Worm (Caenorhabditis elegans) whole organism, young adult: ENCODE data around the gene hch-1.

Source experiments
- B0035.1 ChIP-seq: sonication (generic microtip); optimal IDR thresholded peaks from 2 replicates; lab custom pipeline; 2016; ENCODE audit warnings: missing genetic modification characterization, mild to moderate bottlenecking, missing compliant biosample characterization, missing genotype, missing genetic modification reagents
- ZK185.1 ChIP-seq: sonication (generic microtip); optimal IDR thresholded peaks from 2 replicates; lab custom pipeline; 2016; ENCODE audit warnings: mild to moderate bottlenecking, missing genetic modification characterization, missing compliant biosample characterization; ENCODE audit not compliant: poor library complexity, severe bottlenecking
- ama-1 ChIP-seq, 3 experiments: fragments of 150-350 bp in 1 of 3; sonication (generic microtip) in 2 of 3; optimal IDR thresholded peaks; 2 replicates each; lab custom pipeline; 2014 to 2018; ENCODE audit warnings: missing biosample characterization in 2 of 3, missing genetic modification characterization in 2 of 3, missing genetic modification reagents in 2 of 3
- dpl-1 ChIP-seq: fragments of 150-350 bp; optimal IDR thresholded peaks from 2 replicates; lab custom pipeline; 2014; ENCODE audit warnings: missing biosample characterization, missing genetic modification reagents, missing genetic modification characterization
- egl-18 ChIP-seq: fragments of 200-800 bp; sonication (Bioruptor generic); IDR thresholded peaks from 2 replicates; pipeline ENCODE4 v1.3.6; 2022; ENCODE audit warnings: missing genetic modification reagents, missing genetic modification characterization, missing compliant biosample characterization
- ets-4 ChIP-seq: fragments of 200-800 bp; sonication (Bioruptor generic); optimal IDR thresholded peaks from 2 replicates; lab custom pipeline; 2018; ENCODE audit warnings: mild to moderate bottlenecking, missing genetic modification characterization, missing compliant biosample characterization
- him-1 ChIP-seq: sonication (generic microtip); optimal IDR thresholded peaks from 2 replicates; lab custom pipeline; 2016; ENCODE audit warnings: missing genotype, missing genetic modification reagents, missing genetic modification characterization, missing compliant biosample characterization
- hmg-20 ChIP-seq: fragments of 200-800 bp; sonication (Bioruptor generic); IDR thresholded peaks from 2 replicates; pipeline ENCODE4 v1.3.6; 2022; ENCODE audit warnings: missing genetic modification reagents, missing genetic modification characterization, missing compliant biosample characterization
- mcd-1 ChIP-seq: fragments of 200-800 bp; sonication (Bioruptor generic); IDR thresholded peaks from 2 replicates; pipeline ENCODE4 v1.3.6; 2022; ENCODE audit warnings: missing genetic modification reagents, missing genetic modification characterization, missing compliant biosample characterization
- pbrm-1 ChIP-seq: fragments of 200-800 bp; sonication (Bioruptor generic); IDR thresholded peaks from 2 replicates; pipeline ENCODE4 v1.3.6; 2022; ENCODE audit warnings: missing genetic modification reagents, missing genetic modification characterization, missing compliant biosample characterization
- rpc-1 ChIP-seq, 2 experiments: fragments of 150-350 bp in 1 of 2; sonication (generic microtip) in 1 of 2; optimal IDR thresholded peaks; 2 replicates each; lab custom pipeline; 2014 to 2018; ENCODE audit warnings: missing biosample characterization in 1 of 2, missing genetic modification characterization in 1 of 2, missing genetic modification reagents in 1 of 2, missing genotype in 1 of 2
- snpc-3.4 ChIP-seq: sonication (generic microtip); optimal IDR thresholded peaks from 2 replicates; lab custom pipeline; 2017; ENCODE audit warnings: missing genetic modification characterization, mild to moderate bottlenecking, missing compliant biosample characterization, antibody characterized with exemption, moderate library complexity, missing genotype, missing genetic modification reagents
- snpc-4 ChIP-seq, 5 experiments: fragments of 150-350 bp in 1 of 5; sonication (generic microtip) in 4 of 5; optimal IDR thresholded peaks; 2 replicates each; lab custom pipeline; 2014 to 2018; ENCODE audit warnings: missing genetic modification characterization in 5 of 5, missing biosample characterization in 3 of 5, antibody characterized with exemption in 2 of 5, mild to moderate bottlenecking in 2 of 5, missing compliant biosample characterization in 2 of 5, missing genotype in 2 of 5, moderate library complexity in 2 of 5, missing genetic modification reagents in 1 of 5
- unc-62 ChIP-seq: fragments of 150-350 bp; optimal IDR thresholded peaks from 2 replicates; lab custom pipeline; 2014; ENCODE audit warnings: missing biosample characterization, missing genetic modification reagents, missing genetic modification characterization

DNA sequence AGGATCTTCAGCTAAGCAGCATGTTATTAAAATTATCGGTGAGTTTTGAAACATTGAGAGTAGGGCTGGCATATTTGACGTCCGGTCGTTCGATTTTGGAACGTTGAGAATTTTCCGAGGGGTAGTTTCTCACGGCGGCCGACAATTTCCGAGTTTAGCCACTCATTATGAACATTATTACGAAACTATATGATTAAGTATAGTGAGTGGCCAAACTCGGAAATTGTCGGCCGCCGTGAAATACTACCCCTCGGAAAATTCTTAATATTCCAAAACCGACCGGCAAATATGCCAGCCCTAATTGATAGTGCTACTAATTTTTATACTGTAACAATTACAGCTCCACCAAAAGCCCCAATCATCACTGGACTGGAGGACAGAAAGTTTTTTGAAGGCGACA, 42.3 kb downstream of the hch-1 start:
- TF ChIP-seq hmg-20 (GFP tag; lab: Robert Waterston, UW) (no peak), unc-62 (GFP tag; lab: Kevin White, UChicago) (no peak), pbrm-1 (GFP tag; lab: Robert Waterston, UW) (no peak), mcd-1 (GFP tag; lab: Robert Waterston, UW) (no peak), ZK185.1 (tag; lab: Kevin White, UChicago) (no peak), ama-1 (optimal IDR thresholded peaks at IDR 0.05; lab: Kevin White, UChicago) (no peak), ama-1 (GFP tag; optimal IDR thresholded peaks at IDR 0.05; lab: Kevin White, UChicago) (no peak), dpl-1 (GFP tag; lab: Kevin White, UChicago) (no peak), snpc-3.4 (tag; lab: Kevin White, UChicago) (no peak), B0035.1 (tag; lab: Kevin White, UChicago) (no peak), him-1 (tag; lab: Kevin White, UChicago) (no peak), rpc-1 (optimal IDR thresholded peaks at IDR 0.05; lab: Kevin White, UChicago) (no peak), rpc-1 (tag; optimal IDR thresholded peaks at IDR 0.05; lab: Kevin White, UChicago) (no peak), snpc-4 (GFP tag; optimal IDR thresholded peaks at IDR 0.05; lab: Kevin White, UChicago) (no peak), snpc-4 (tag; optimal IDR thresholded peaks at IDR 0.05; lab: Kevin White, UChicago) (peak in 3 of 4 experiments; percentile 59 to 84 (median 76)), ets-4 (GFP tag; lab: Kevin White, UChicago) (no peak), egl-18 (no peak)
